Fruit fly (Drosophila melanogaster) whole organism, embryonic: Measurements from ENCODE around the gene Ltn1.

ENCODE experiments used
- Abd-B ChIP-seq: fragments of 200-800 bp; sonication (Bioruptor generic); optimal IDR thresholded peaks from 2 replicates; lab custom pipeline; 2018; ENCODE audit warnings: missing biosample characterization, mild to moderate bottlenecking, missing genetic modification characterization, moderate library complexity
- Asciz ChIP-seq: fragments of 200-800 bp; sonication (Bioruptor generic); optimal IDR thresholded peaks from 2 replicates; lab custom pipeline; 2017; ENCODE audit warnings: missing biosample characterization, mild to moderate bottlenecking, missing genetic modification characterization, missing genetic modification reagents
- Blimp-1 ChIP-seq: fragments of 200-800 bp; sonication (Bioruptor generic); optimal IDR thresholded peaks from 3 replicates; lab custom pipeline; 2018; ENCODE audit warnings: missing biosample characterization, missing genetic modification characterization, mild to moderate bottlenecking, moderate library complexity, missing genetic modification reagents
- CG10209 ChIP-seq: fragments of 200-800 bp; sonication (Bioruptor generic); optimal IDR thresholded peaks from 3 replicates; lab custom pipeline; 2017; ENCODE audit warnings: missing biosample characterization, mild to moderate bottlenecking, missing genetic modification characterization, missing genetic modification reagents
- CG12769 ChIP-seq: fragments of 200-800 bp; sonication (Bioruptor generic); optimal IDR thresholded peaks from 2 replicates; lab custom pipeline; 2019; ENCODE audit warnings: missing biosample characterization, mild to moderate bottlenecking, missing genetic modification characterization, moderate library complexity
- CG13424 ChIP-seq: fragments of 200-800 bp; sonication (Bioruptor generic); optimal IDR thresholded peaks from 2 replicates; lab custom pipeline; 2019; ENCODE audit warnings: missing biosample characterization, mild to moderate bottlenecking, missing genetic modification characterization, moderate library complexity
- CG14014 ChIP-seq: fragments of 200-800 bp; sonication (Bioruptor generic); IDR thresholded peaks from 2 replicates; pipeline ENCODE4 v1.3.6; 2022; ENCODE audit warnings: missing biosample characterization, missing genetic modification characterization
- CG15073 ChIP-seq: fragments of 200-800 bp; sonication (Bioruptor generic); optimal IDR thresholded peaks from 2 replicates; lab custom pipeline; 2016; ENCODE audit warnings: missing biosample characterization, missing genetic modification characterization
- CG18476 ChIP-seq: fragments of 200-800 bp; sonication (Bioruptor generic); optimal IDR thresholded peaks from 2 replicates; lab custom pipeline; 2016; ENCODE audit warnings: missing biosample characterization, mild to moderate bottlenecking, missing genetic modification characterization
- CG2678 ChIP-seq: fragments of 200-800 bp; sonication (Bioruptor generic); optimal IDR thresholded peaks from 3 replicates; lab custom pipeline; 2019; ENCODE audit warnings: missing biosample characterization, mild to moderate bottlenecking, missing genetic modification characterization, moderate library complexity
- CG30403 ChIP-seq: fragments of 200-800 bp; sonication (Bioruptor generic); optimal IDR thresholded peaks from 3 replicates; lab custom pipeline; 2016; ENCODE audit warnings: missing biosample characterization, missing genetic modification characterization
- CG3065 ChIP-seq: fragments of 200-800 bp; sonication (Bioruptor generic); optimal IDR thresholded peaks from 2 replicates; lab custom pipeline; 2016; ENCODE audit warnings: missing biosample characterization, missing genetic modification characterization
- CG3407 ChIP-seq: fragments of 200-800 bp; sonication (Bioruptor generic); optimal IDR thresholded peaks from 2 replicates; lab custom pipeline; 2018; ENCODE audit warnings: missing biosample characterization, mild to moderate bottlenecking, missing genetic modification characterization
- CG3995 ChIP-seq: fragments of 200-800 bp; sonication (Bioruptor generic); optimal IDR thresholded peaks from 3 replicates; lab custom pipeline; 2016; ENCODE audit warnings: missing biosample characterization, missing genetic modification characterization
- CG4707 ChIP-seq: fragments of 200-800 bp; sonication (Bioruptor generic); optimal IDR thresholded peaks from 2 replicates; lab custom pipeline; 2018; ENCODE audit warnings: missing biosample characterization, mild to moderate bottlenecking, missing genetic modification characterization, moderate library complexity
- CG5180 ChIP-seq: fragments of 200-800 bp; sonication (Bioruptor generic); optimal IDR thresholded peaks from 3 replicates; lab custom pipeline; 2017; ENCODE audit warnings: missing biosample characterization, missing genetic modification characterization, mild to moderate bottlenecking, moderate library complexity, missing genetic modification reagents
- CG6791 ChIP-seq: fragments of 200-800 bp; sonication (Bioruptor generic); IDR thresholded peaks from 3 replicates; pipeline ENCODE4 v1.3.6; 2022; ENCODE audit warnings: missing biosample characterization, missing genetic modification characterization; ENCODE audit not compliant: partially characterized antibody
- CG7786 ChIP-seq: fragments of 200-800 bp; sonication (Bioruptor generic); optimal IDR thresholded peaks from 2 replicates; lab custom pipeline; 2016; ENCODE audit warnings: missing biosample characterization, missing genetic modification characterization
- CG9932 ChIP-seq: fragments of 200-800 bp; sonication (Bioruptor generic); IDR thresholded peaks from 2 replicates; pipeline ENCODE4 v1.3.6; 2022; ENCODE audit warnings: missing biosample characterization, missing genetic modification characterization
- D19B ChIP-seq: fragments of 200-800 bp; sonication (Bioruptor generic); optimal IDR thresholded peaks from 2 replicates; lab custom pipeline; 2017; ENCODE audit warnings: missing biosample characterization, mild to moderate bottlenecking, missing genetic modification characterization
- Dfd ChIP-seq, 2 experiments: fragments of >200 bp; optimal IDR thresholded peaks; 2 replicates each; lab custom pipeline; 2017; ENCODE audit warnings: missing biosample characterization in 2 of 2, missing genetic modification characterization in 2 of 2
- Doc2 ChIP-seq: fragments of 200-800 bp; sonication (Bioruptor generic); IDR thresholded peaks from 2 replicates; pipeline ENCODE4 v1.3.6; 2022; ENCODE audit warnings: missing biosample characterization, missing genetic modification characterization
- Fer3 ChIP-seq: fragments of 200-800 bp; sonication (Bioruptor generic); optimal IDR thresholded peaks from 2 replicates; lab custom pipeline; 2018; ENCODE audit warnings: missing biosample characterization, mild to moderate bottlenecking, missing genetic modification characterization, moderate library complexity
- Hey ChIP-seq: fragments of 200-800 bp; sonication (Bioruptor generic); optimal IDR thresholded peaks from 3 replicates; lab custom pipeline; 2018; ENCODE audit warnings: missing biosample characterization, mild to moderate bottlenecking, missing genetic modification characterization
- Mad ChIP-seq: fragments of 200-800 bp; sonication (Bioruptor generic); optimal IDR thresholded peaks from 2 replicates; lab custom pipeline; 2016; ENCODE audit warnings: missing biosample characterization, missing genetic modification characterization
- Med ChIP-seq: fragments of 200-800 bp; sonication (Bioruptor generic); peaks from one replicate; lab custom pipeline; 2016; ENCODE audit warnings: missing biosample characterization, missing genetic modification characterization, mild to moderate bottlenecking, inconsistent platforms, moderate library complexity
- Oaz ChIP-seq: fragments of 200-800 bp; sonication (Bioruptor generic); IDR thresholded peaks from 2 replicates; pipeline ENCODE4 v1.3.6; 2022; ENCODE audit warnings: missing biosample characterization, missing genetic modification characterization
- Rfx ChIP-seq: fragments of 200-800 bp; sonication (Bioruptor generic); IDR thresholded peaks from 2 replicates; pipeline ENCODE4 v1.3.6; 2022; ENCODE audit warnings: missing biosample characterization, missing genetic modification characterization
- Taf1 ChIP-seq: fragments of 200-800 bp; sonication (Bioruptor generic); IDR thresholded peaks from 2 replicates; pipeline ENCODE4 v1.3.6; 2022; ENCODE audit warnings: missing biosample characterization, missing genetic modification characterization
- br ChIP-seq: fragments of >200 bp; optimal IDR thresholded peaks from 2 replicates; lab custom pipeline; 2017
- cg ChIP-seq: fragments of 200-800 bp; sonication (Bioruptor generic); optimal IDR thresholded peaks from 3 replicates; lab custom pipeline; 2019; ENCODE audit warnings: missing biosample characterization, mild to moderate bottlenecking, missing genetic modification characterization, moderate library complexity
- chinmo ChIP-seq: fragments of 200-800 bp; sonication (Bioruptor generic); IDR thresholded peaks from 4 replicates; pipeline ENCODE4 v1.3.6; 2022; ENCODE audit warnings: missing biosample characterization, missing genetic modification characterization; ENCODE audit not compliant: partially characterized antibody
- ci ChIP-seq: fragments of 200-800 bp; sonication (Bioruptor generic); IDR thresholded peaks from 3 replicates; pipeline ENCODE4 v1.3.6; 2022; ENCODE audit warnings: missing biosample characterization, missing genetic modification characterization
- ems ChIP-seq: fragments of 200-800 bp; sonication (Bioruptor generic); optimal IDR thresholded peaks from 3 replicates; lab custom pipeline; 2016; ENCODE audit warnings: missing biosample characterization, missing genetic modification characterization
- fu2 ChIP-seq: fragments of 200-800 bp; sonication (Bioruptor generic); optimal IDR thresholded peaks from 2 replicates; lab custom pipeline; 2016; ENCODE audit warnings: missing biosample characterization, missing genetic modification characterization
- h ChIP-seq: fragments of >200 bp; optimal IDR thresholded peaks from 2 replicates; lab custom pipeline; 2017
- kni ChIP-seq: fragments of 200-800 bp; sonication (Bioruptor generic); optimal IDR thresholded peaks from 3 replicates; lab custom pipeline; 2017; ENCODE audit warnings: mild to moderate bottlenecking, missing biosample characterization, missing genetic modification reagents, missing genetic modification characterization
- lab ChIP-seq: fragments of 200-800 bp; sonication (Bioruptor generic); optimal IDR thresholded peaks from 3 replicates; lab custom pipeline; 2017; ENCODE audit warnings: missing biosample characterization, missing genetic modification characterization, mild to moderate bottlenecking, moderate library complexity, missing genetic modification reagents
- org-1 ChIP-seq: fragments of 200-800 bp; sonication (Bioruptor generic); optimal IDR thresholded peaks from 2 replicates; lab custom pipeline; 2017; ENCODE audit warnings: missing biosample characterization, missing genetic modification characterization
- pros ChIP-seq: fragments of 200-800 bp; sonication (Bioruptor generic); optimal IDR thresholded peaks from 3 replicates; lab custom pipeline; 2019; ENCODE audit warnings: missing biosample characterization, mild to moderate bottlenecking, missing genetic modification characterization, moderate library complexity
- repo ChIP-seq: fragments of 200-800 bp; sonication (Bioruptor generic); optimal IDR thresholded peaks from 2 replicates; lab custom pipeline; 2016; ENCODE audit warnings: missing biosample characterization, missing genetic modification characterization
- rib ChIP-seq: fragments of 200-800 bp; sonication (Bioruptor generic); IDR thresholded peaks from 2 replicates; pipeline ENCODE4 v1.3.6; 2022; ENCODE audit warnings: missing biosample characterization, missing genetic modification characterization
- row ChIP-seq: fragments of 200-800 bp; sonication (Bioruptor generic); IDR thresholded peaks from 3 replicates; pipeline ENCODE4 v1.3.6; 2022; ENCODE audit warnings: missing biosample characterization, missing genetic modification characterization
- sens-2 ChIP-seq: fragments of 200-800 bp; sonication (Bioruptor generic); IDR thresholded peaks from 2 replicates; pipeline ENCODE4 v1.3.6; 2022; ENCODE audit warnings: missing biosample characterization, missing genetic modification characterization
- tgo ChIP-seq: fragments of 200-800 bp; sonication (Bioruptor generic); IDR thresholded peaks from 3 replicates; pipeline ENCODE4 v1.3.6; 2022; ENCODE audit warnings: missing biosample characterization, missing genetic modification characterization
- tin ChIP-seq: fragments of 200-800 bp; sonication (Bioruptor generic); optimal IDR thresholded peaks from 3 replicates; lab custom pipeline; 2016; ENCODE audit warnings: missing biosample characterization, missing genetic modification characterization
- tll ChIP-seq, 2 experiments: fragments of 200-800 bp in 1 of 2; fragments of >200 bp in 1 of 2; sonication (Bioruptor generic) in 1 of 2; optimal IDR thresholded peaks; 2 replicates each; lab custom pipeline; 2017 to 2019; ENCODE audit warnings: missing biosample characterization in 2 of 2, missing genetic modification characterization in 2 of 2, mild to moderate bottlenecking in 1 of 2, moderate library complexity in 1 of 2
- tna ChIP-seq: fragments of 200-800 bp; sonication (Bioruptor generic); IDR thresholded peaks from 2 replicates; pipeline ENCODE4 v1.3.6; 2022; ENCODE audit warnings: missing biosample characterization, missing genetic modification characterization; ENCODE audit not compliant: partially characterized antibody
- vvl ChIP-seq: fragments of 200-800 bp; sonication (Bioruptor generic); IDR thresholded peaks from 2 replicates; pipeline ENCODE4 v1.3.6; 2022; ENCODE audit warnings: missing biosample characterization, missing genetic modification characterization
- zf30C ChIP-seq: fragments of 200-800 bp; sonication (Bioruptor generic); optimal IDR thresholded peaks from 3 replicates; lab custom pipeline; 2018; ENCODE audit warnings: missing biosample characterization, mild to moderate bottlenecking, missing genetic modification characterization

Gene Ltn1

dm6 chr3L:19562146-19562700 is 10.1 kb upstream of the Ltn1 start (continued):
- TF ChIP-seq CG6791 (peak; percentile 45; the same call in 1 of the 3 replicates), rib (GFP tag; lab: Robert Waterston, UW) (no peak), chinmo (GFP tag; lab: Robert Waterston, UW) (0 out of 4 replicates have a peak, but pooled peaks have one; percentile 64), ci (0 out of 3 replicates have a peak, but pooled peaks have one; percentile 34), kni (GFP tag; lab: Kevin White, UChicago) (peak; percentile 96), zf30C (GFP tag; lab: Kevin White, UChicago) (peak; percentile 17), pros (peak; percentile 85), tll (GFP tag; optimal IDR thresholded peaks at IDR 0.05; lab: Kevin White, UChicago) (peak in 1 of 2 experiments; percentile 38), Dfd (GFP tag; optimal IDR thresholded peaks at IDR 0.05; lab: Kevin White, UChicago) (no peak), Taf1 (GFP tag; lab: Robert Waterston, UW) (no peak), Blimp-1 (no peak), CG12769 (tag; lab: Kevin White, UChicago) (peak; percentile 93), CG10209 (GFP tag; lab: Kevin White, UChicago) (no peak), Asciz (GFP tag; lab: Kevin White, UChicago) (no peak), CG15073 (GFP tag; lab: Kevin White, UChicago) (no peak)

dm6 chr3L:19561745-19562144 is 9.7 kb upstream of the Ltn1 start:
- TF ChIP-seq row (GFP tag; lab: Robert Waterston, UW) (no peak), Doc2 (no peak), Mad (GFP tag; lab: Kevin White, UChicago) (no peak), CG3065 (GFP tag; lab: Kevin White, UChicago) (no peak), Abd-B (no peak), CG9932 (GFP tag; lab: Robert Waterston, UW) (peak; percentile 40), lab (GFP tag; lab: Kevin White, UChicago) (peak; percentile 62), CG30403 (GFP tag; lab: Kevin White, UChicago) (peak; percentile 66), CG2678 (tag; lab: Kevin White, UChicago) (peak; percentile 74), fu2 (GFP tag; lab: Kevin White, UChicago) (peak; percentile 1), vvl (GFP tag; lab: Robert Waterston, UW) (no peak), CG14014 (GFP tag; lab: Robert Waterston, UW) (no peak), tna (no peak), CG18476 (GFP tag; lab: Kevin White, UChicago) (no peak), Oaz (no peak), Med (GFP tag; lab: Kevin White, UChicago) (peak; percentile 18), repo (GFP tag; lab: Kevin White, UChicago) (no peak), CG3407 (no peak), CG13424 (tag; lab: Kevin White, UChicago) (no peak), cg (GFP tag; lab: Kevin White, UChicago) (no peak), br (lab: Kevin White, UChicago) (no peak), CG3995 (GFP tag; lab: Kevin White, UChicago) (peak; percentile 22), h (lab: Kevin White, UChicago) (no peak), org-1 (GFP tag; lab: Kevin White, UChicago) (peak; percentile 13), tin (GFP tag; lab: Kevin White, UChicago) (no peak), CG5180 (GFP tag; lab: Kevin White, UChicago) (no peak), CG4707 (GFP tag; lab: Kevin White, UChicago) (no peak), ems (GFP tag; lab: Kevin White, UChicago) (no peak), rib (GFP tag; lab: Robert Waterston, UW) (no peak), CG7786 (GFP tag; lab: Kevin White, UChicago) (peak; percentile 0), Rfx (0 out of 2 replicates have a peak, but pooled peaks have one; percentile 24), D19B (GFP tag; lab: Kevin White, UChicago) (peak; percentile 16), Hey (tag; lab: Kevin White, UChicago) (no peak), sens-2 (GFP tag; lab: Robert Waterston, UW) (no peak), Fer3 (tag; lab: Kevin White, UChicago) (peak; percentile 51), tgo (GFP tag; lab: Robert Waterston, UW) (no peak)
